Worm (Caenorhabditis elegans): Measurements from ENCODE around the gene C42C1.3.

DNA sequence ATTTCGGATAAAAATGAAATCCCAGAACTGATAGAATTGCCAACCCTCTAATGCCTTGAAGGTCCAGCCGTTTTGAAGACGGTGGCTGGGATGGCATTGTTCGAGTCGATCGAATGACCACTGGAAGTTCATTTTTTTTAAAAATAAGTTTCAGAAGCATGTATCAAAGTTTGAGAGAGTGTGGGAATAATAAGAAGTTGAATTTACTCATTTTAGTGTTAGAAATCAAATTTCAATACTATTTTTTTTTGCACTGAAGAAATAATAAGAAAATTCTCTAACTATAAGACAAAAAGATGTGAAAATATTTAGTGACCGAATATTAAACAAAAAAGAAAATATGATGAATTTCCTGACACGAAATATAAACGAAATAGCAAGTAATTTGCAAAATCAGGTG is 30.9 kb upstream of the C42C1.3 start, which contains the start of gene oac-59:
- no peak for TF ChIP-seq skn-1 (tag; optimal IDR thresholded peaks at IDR 0.05)
- TF ChIP-seq unc-130 (GFP tag; optimal IDR thresholded peaks at IDR 0.05), result no peak
- TF ChIP-seq ztf-11 (tag; optimal IDR thresholded peaks at IDR 0.05), result no peak
- TF ChIP-seq ces-1 (GFP tag; optimal IDR thresholded peaks at IDR 0.05), result no peak
- no peak for TF ChIP-seq R02D3.7 (tag; optimal IDR thresholded peaks at IDR 0.05)
- TF ChIP-seq lsy-2 (tag; optimal IDR thresholded peaks at IDR 0.05), result no peak
- TF ChIP-seq unc-62 (GFP tag; optimal IDR thresholded peaks at IDR 0.05 in 1 of 2), result no peak
- no peak for TF ChIP-seq unc-62 (tag; optimal IDR thresholded peaks at IDR 0.05)
- no peak for TF ChIP-seq ZK546.5 (tag; optimal IDR thresholded peaks at IDR 0.05)
- TF ChIP-seq ama-1 (optimal IDR thresholded peaks at IDR 0.05), result no peak

Data from whole organism, L4 larva.